Worm (Caenorhabditis elegans) whole organism, young adult: ENCODE results near the gene T26C5.3.

Source experiments
- B0261.1 ChIP-seq: sonication (generic microtip); optimal IDR thresholded peaks from 2 replicates; lab custom pipeline; 2016; ENCODE audit warnings: mild to moderate bottlenecking, missing genetic modification characterization, moderate library complexity, missing compliant biosample characterization
- F10E7.11 ChIP-seq: sonication (generic microtip); optimal IDR thresholded peaks from 2 replicates; lab custom pipeline; 2017; ENCODE audit warnings: mild to moderate bottlenecking, missing genetic modification characterization, moderate library complexity, missing compliant biosample characterization
- F22D6.2 ChIP-seq: sonication (generic microtip); optimal IDR thresholded peaks from 2 replicates; lab custom pipeline; 2016; ENCODE audit warnings: mild to moderate bottlenecking, missing genetic modification characterization, missing compliant biosample characterization
- F39B2.1 ChIP-seq: fragments of 200-800 bp; sonication (Bioruptor generic); IDR thresholded peaks from 2 replicates; pipeline ENCODE4 v1.3.6; 2022; ENCODE audit warnings: missing genetic modification reagents, missing genetic modification characterization, missing compliant biosample characterization
- F57A8.1 ChIP-seq: fragments of 200-800 bp; sonication (Bioruptor generic); optimal IDR thresholded peaks from 2 replicates; lab custom pipeline; 2018; ENCODE audit warnings: mild to moderate bottlenecking, missing genetic modification characterization, moderate library complexity, missing compliant biosample characterization
- T07F8.4 ChIP-seq: sonication (generic microtip); optimal IDR thresholded peaks from 2 replicates; lab custom pipeline; 2016; ENCODE audit warnings: mild to moderate bottlenecking, missing genetic modification characterization, moderate library complexity, missing compliant biosample characterization
- T26A5.8 ChIP-seq: sonication (generic microtip); optimal IDR thresholded peaks from 2 replicates; lab custom pipeline; 2016; ENCODE audit warnings: missing genetic modification characterization, missing compliant biosample characterization
- Y95B8A.8 ChIP-seq: fragments of 200-800 bp; sonication (Bioruptor generic); IDR thresholded peaks from 2 replicates; pipeline ENCODE4 v1.3.6; 2022; ENCODE audit warnings: missing genetic modification reagents, missing genetic modification characterization, missing compliant biosample characterization
- ZK185.1 ChIP-seq: sonication (generic microtip); optimal IDR thresholded peaks from 2 replicates; lab custom pipeline; 2016; ENCODE audit warnings: mild to moderate bottlenecking, missing genetic modification characterization, missing compliant biosample characterization; ENCODE audit not compliant: poor library complexity, severe bottlenecking
- akir-1 ChIP-seq: fragments of 200-800 bp; sonication (Bioruptor generic); optimal IDR thresholded peaks from 2 replicates; lab custom pipeline; 2018; ENCODE audit warnings: mild to moderate bottlenecking, missing genetic modification characterization, moderate library complexity, missing compliant biosample characterization
- ama-1 ChIP-seq, 3 experiments: fragments of 150-350 bp in 1 of 3; sonication (generic microtip) in 2 of 3; optimal IDR thresholded peaks; 2 replicates each; lab custom pipeline; 2014 to 2018; ENCODE audit warnings: missing biosample characterization in 2 of 3, missing genetic modification characterization in 2 of 3, missing genetic modification reagents in 2 of 3
- aptf-2 ChIP-seq: fragments of 200-800 bp; sonication (Bioruptor generic); conservative IDR thresholded peaks from 2 replicates; pipeline ENCODE4 v1.3.6; 2022; ENCODE audit warnings: missing genetic modification reagents, missing genetic modification characterization, missing compliant biosample characterization
- aptf-3 ChIP-seq: fragments of 200-800 bp; sonication (Bioruptor generic); IDR thresholded peaks from 2 replicates; pipeline ENCODE4 v1.3.6; 2022; ENCODE audit warnings: missing genetic modification characterization, missing compliant biosample characterization
- attf-5 ChIP-seq: fragments of 200-800 bp; sonication (Bioruptor generic); optimal IDR thresholded peaks from 2 replicates; lab custom pipeline; 2018; ENCODE audit warnings: mild to moderate bottlenecking, missing genetic modification characterization, missing compliant biosample characterization
- attf-6 ChIP-seq: fragments of 200-800 bp; sonication (Bioruptor generic); IDR thresholded peaks from 2 replicates; pipeline ENCODE4 v1.3.6; 2022; ENCODE audit warnings: missing genetic modification reagents, missing genetic modification characterization, missing compliant biosample characterization
- bed-1 ChIP-seq: fragments of 200-800 bp; sonication (Bioruptor generic); IDR thresholded peaks from 2 replicates; pipeline ENCODE4 v1.3.6; 2022; ENCODE audit warnings: missing genetic modification reagents, missing genetic modification characterization, missing compliant biosample characterization
- ceh-91 ChIP-seq: fragments of 200-800 bp; sonication (Bioruptor generic); IDR thresholded peaks from 2 replicates; pipeline ENCODE4 v1.3.6; 2022; ENCODE audit warnings: missing genetic modification reagents, missing genetic modification characterization, missing compliant biosample characterization
- die-1 ChIP-seq: sonication (generic microtip); optimal IDR thresholded peaks from 2 replicates; lab custom pipeline; 2016; ENCODE audit warnings: missing genotype, mild to moderate bottlenecking, missing genetic modification characterization, missing compliant biosample characterization
- dpl-1 ChIP-seq: fragments of 150-350 bp; optimal IDR thresholded peaks from 2 replicates; lab custom pipeline; 2014; ENCODE audit warnings: missing biosample characterization, missing genetic modification reagents, missing genetic modification characterization
- egl-18 ChIP-seq: fragments of 200-800 bp; sonication (Bioruptor generic); IDR thresholded peaks from 2 replicates; pipeline ENCODE4 v1.3.6; 2022; ENCODE audit warnings: missing genetic modification reagents, missing genetic modification characterization, missing compliant biosample characterization
- egl-44 ChIP-seq: fragments of 200-800 bp; sonication (Bioruptor generic); IDR thresholded peaks from 2 replicates; pipeline ENCODE4 v1.3.6; 2022; ENCODE audit warnings: missing genetic modification reagents, missing genetic modification characterization, missing compliant biosample characterization
- egrh-3 ChIP-seq: fragments of 200-800 bp; sonication (Bioruptor generic); IDR thresholded peaks from 2 replicates; pipeline ENCODE4 v1.3.6; 2022; ENCODE audit warnings: missing genetic modification reagents, missing genetic modification characterization, missing compliant biosample characterization
- fkh-3 ChIP-seq: sonication (generic microtip); optimal IDR thresholded peaks from 2 replicates; lab custom pipeline; 2016; ENCODE audit warnings: mild to moderate bottlenecking, missing genetic modification characterization, missing compliant biosample characterization
- hmg-1.2 ChIP-seq: fragments of 200-800 bp; sonication (Bioruptor generic); IDR thresholded peaks from 2 replicates; pipeline ENCODE4 v1.3.6; 2022; ENCODE audit warnings: missing genetic modification reagents, missing genetic modification characterization, missing compliant biosample characterization
- hmg-20 ChIP-seq: fragments of 200-800 bp; sonication (Bioruptor generic); IDR thresholded peaks from 2 replicates; pipeline ENCODE4 v1.3.6; 2022; ENCODE audit warnings: missing genetic modification reagents, missing genetic modification characterization, missing compliant biosample characterization
- hsf-1 ChIP-seq: fragments of 200-800 bp; sonication (Bioruptor generic); IDR thresholded peaks from 2 replicates; pipeline ENCODE4 v1.3.6; 2022; ENCODE audit warnings: missing genetic modification reagents, missing genetic modification characterization, missing compliant biosample characterization
- lin-26 ChIP-seq: fragments of 200-800 bp; sonication (Bioruptor generic); IDR thresholded peaks from 2 replicates; pipeline ENCODE4 v1.3.6; 2022; ENCODE audit warnings: missing genetic modification reagents, missing genetic modification characterization, missing compliant biosample characterization
- lin-35 ChIP-seq, 3 experiments: fragments of 150-350 bp in 2 of 3; sonication (generic microtip) in 1 of 3; optimal IDR thresholded peaks; 2 replicates each; lab custom pipeline; 2014 to 2018; ENCODE audit warnings: missing biosample characterization in 3 of 3, missing genetic modification characterization in 3 of 3, missing genetic modification reagents in 3 of 3
- lsl-1 ChIP-seq: fragments of 200-800 bp; sonication (Bioruptor generic); optimal IDR thresholded peaks from 2 replicates; lab custom pipeline; 2018; ENCODE audit warnings: mild to moderate bottlenecking, missing genetic modification characterization, moderate library complexity, missing compliant biosample characterization
- nfya-2 ChIP-seq: fragments of 200-800 bp; sonication (Bioruptor generic); IDR thresholded peaks from 2 replicates; pipeline ENCODE4 v1.3.6; 2022; ENCODE audit warnings: missing genetic modification reagents, missing genetic modification characterization, missing compliant biosample characterization
- nfyb-1 ChIP-seq: fragments of 200-800 bp; sonication (Bioruptor generic); IDR thresholded peaks from 2 replicates; pipeline ENCODE4 v1.3.6; 2022; ENCODE audit warnings: missing genetic modification reagents, missing genetic modification characterization, missing compliant biosample characterization
- nhr-120 ChIP-seq: fragments of 200-800 bp; sonication (Bioruptor generic); IDR thresholded peaks from 2 replicates; pipeline ENCODE4 v1.3.6; 2022; ENCODE audit warnings: missing genetic modification characterization, missing compliant biosample characterization
- nhr-179 ChIP-seq: sonication (generic microtip); optimal IDR thresholded peaks from 2 replicates; lab custom pipeline; 2016; ENCODE audit warnings: mild to moderate bottlenecking, missing genetic modification characterization, missing compliant biosample characterization
- pbrm-1 ChIP-seq: fragments of 200-800 bp; sonication (Bioruptor generic); IDR thresholded peaks from 2 replicates; pipeline ENCODE4 v1.3.6; 2022; ENCODE audit warnings: missing genetic modification reagents, missing genetic modification characterization, missing compliant biosample characterization
- rcor-1 ChIP-seq: fragments of 200-800 bp; sonication (Bioruptor generic); IDR thresholded peaks from 2 replicates; pipeline ENCODE4 v1.3.6; 2022; ENCODE audit warnings: missing genetic modification reagents, missing genetic modification characterization, missing compliant biosample characterization
- repo-1 ChIP-seq: sonication (generic microtip); optimal IDR thresholded peaks from 2 replicates; lab custom pipeline; 2017; ENCODE audit warnings: mild to moderate bottlenecking, missing genetic modification characterization, missing compliant biosample characterization
- rpc-1 ChIP-seq, 2 experiments: fragments of 150-350 bp in 1 of 2; sonication (generic microtip) in 1 of 2; optimal IDR thresholded peaks; 2 replicates each; lab custom pipeline; 2014 to 2018; ENCODE audit warnings: missing biosample characterization in 1 of 2, missing genetic modification characterization in 1 of 2, missing genetic modification reagents in 1 of 2, missing genotype in 1 of 2
- sdz-38 ChIP-seq: sonication (generic microtip); optimal IDR thresholded peaks from 2 replicates; lab custom pipeline; 2016; ENCODE audit warnings: missing genotype, missing genetic modification characterization, missing compliant biosample characterization
- sea-2 ChIP-seq: fragments of 200-800 bp; sonication (Bioruptor generic); IDR thresholded peaks from 2 replicates; pipeline ENCODE4 v1.3.6; 2022; ENCODE audit warnings: missing genetic modification characterization, missing compliant biosample characterization
- snpc-3.4 ChIP-seq: sonication (generic microtip); optimal IDR thresholded peaks from 2 replicates; lab custom pipeline; 2017; ENCODE audit warnings: missing genetic modification characterization, mild to moderate bottlenecking, missing compliant biosample characterization, antibody characterized with exemption, moderate library complexity, missing genotype, missing genetic modification reagents
- somi-1 ChIP-seq: fragments of 200-800 bp; sonication (Bioruptor generic); optimal IDR thresholded peaks from 2 replicates; lab custom pipeline; 2018; ENCODE audit warnings: mild to moderate bottlenecking, missing genetic modification characterization, missing compliant biosample characterization
- tbp1 ChIP-seq: fragments of 200-800 bp; sonication (Bioruptor generic); optimal IDR thresholded peaks from 2 replicates; lab custom pipeline; 2018; ENCODE audit warnings: mild to moderate bottlenecking, missing genetic modification characterization, missing compliant biosample characterization
- tbx-9 ChIP-seq: sonication (generic microtip); optimal IDR thresholded peaks from 2 replicates; lab custom pipeline; 2016; ENCODE audit warnings: borderline replicate concordance, missing genetic modification characterization, inconsistent platforms, missing compliant biosample characterization
- unc-62 ChIP-seq: fragments of 150-350 bp; optimal IDR thresholded peaks from 2 replicates; lab custom pipeline; 2014; ENCODE audit warnings: missing biosample characterization, missing genetic modification reagents, missing genetic modification characterization
- xnd-1 ChIP-seq: sonication (generic microtip); optimal IDR thresholded peaks from 2 replicates; lab custom pipeline; 2016; ENCODE audit warnings: missing genotype, missing genetic modification reagents, missing genetic modification characterization, missing compliant biosample characterization
- zim-3 ChIP-seq: sonication (generic microtip); optimal IDR thresholded peaks from 2 replicates; lab custom pipeline; 2017; ENCODE audit warnings: mild to moderate bottlenecking, missing genetic modification characterization, moderate library complexity, missing compliant biosample characterization
- ztf-18 ChIP-seq: sonication (generic microtip); optimal IDR thresholded peaks from 2 replicates; lab custom pipeline; 2016; ENCODE audit warnings: missing genotype, mild to moderate bottlenecking, missing genetic modification characterization, missing compliant biosample characterization
- ztf-6 ChIP-seq: fragments of 200-800 bp; sonication (Bioruptor generic); IDR thresholded peaks from 2 replicates; pipeline ENCODE4 v1.3.6; 2022; ENCODE audit warnings: missing genetic modification reagents, missing genetic modification characterization, missing compliant biosample characterization

T26C5.3 gene

DNA sequence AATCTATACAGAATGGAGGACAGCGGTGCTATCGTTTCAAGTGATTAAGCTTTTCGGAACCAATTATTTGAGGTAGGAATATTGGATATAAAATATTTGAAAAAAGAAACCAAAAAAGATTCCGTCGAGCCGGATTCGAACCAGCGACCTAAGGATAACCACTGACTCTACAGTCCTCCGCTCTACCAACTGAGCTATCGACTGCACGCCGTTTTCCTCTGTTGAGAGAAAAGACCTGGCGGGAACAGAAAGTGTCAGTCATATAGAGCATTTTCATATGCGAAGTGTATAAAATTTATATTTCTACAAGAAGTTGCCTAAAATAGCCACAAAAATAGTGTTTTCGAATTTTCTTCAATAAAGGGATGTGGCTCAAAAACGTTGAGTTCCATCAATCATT, 24.7 kb upstream of the T26C5.3 start (continued):
- peak; percentile 67 for TF ChIP-seq lsl-1 (GFP tag; lab: Kevin White, UChicago)
- peak; percentile 67 for TF ChIP-seq hmg-1.2 (GFP tag; lab: Robert Waterston, UW)
- TF ChIP-seq B0261.1 (tag; lab: Kevin White, UChicago): peak; percentile 82
- TF ChIP-seq attf-5 (GFP tag; lab: Kevin White, UChicago): no peak
- TF ChIP-seq rpc-1 (optimal IDR thresholded peaks at IDR 0.05; lab: Kevin White, UChicago): peak; percentile 65
- peak; percentile 81 for TF ChIP-seq rpc-1 (tag; optimal IDR thresholded peaks at IDR 0.05; lab: Kevin White, UChicago)
- TF ChIP-seq T26A5.8 (tag; lab: Kevin White, UChicago): peak; percentile 39
- TF ChIP-seq tbx-9: no peak
- no peak for TF ChIP-seq somi-1
- TF ChIP-seq nhr-179 (tag; lab: Kevin White, UChicago): no peak
- TF ChIP-seq egl-18 (GFP tag; lab: Robert Waterston, UW): no peak
- peak; percentile 68; the same call in 1 of the 2 replicates for TF ChIP-seq hmg-20 (GFP tag; lab: Robert Waterston, UW)
- peak; percentile 71; the same call in 1 of the 2 replicates for TF ChIP-seq lin-26 (GFP tag; lab: Robert Waterston, UW)
- TF ChIP-seq F22D6.2: no peak
- no peak for TF ChIP-seq Y95B8A.8
- TF ChIP-seq ama-1 (optimal IDR thresholded peaks at IDR 0.05; lab: Kevin White, UChicago): no peak
- no peak for TF ChIP-seq ama-1 (GFP tag; optimal IDR thresholded peaks at IDR 0.05; lab: Kevin White, UChicago)
- peak; percentile 49 for TF ChIP-seq xnd-1 (tag; lab: Kevin White, UChicago)
- TF ChIP-seq ztf-18 (tag; lab: Kevin White, UChicago): peak; percentile 53
- TF ChIP-seq ceh-91 (GFP tag; lab: Robert Waterston, UW): no peak
- TF ChIP-seq attf-6: no peak
- no peak for TF ChIP-seq sdz-38 (tag; lab: Kevin White, UChicago)
- no peak for TF ChIP-seq unc-62
- no peak for TF ChIP-seq egl-44 (GFP tag; lab: Robert Waterston, UW)
- TF ChIP-seq hsf-1 (GFP tag; lab: Robert Waterston, UW): no peak; the same call in 1 of the 2 replicates
- peak; percentile 95 for TF ChIP-seq tbp1
- no peak for TF ChIP-seq dpl-1 (GFP tag; lab: Kevin White, UChicago)
- TF ChIP-seq egrh-3: no peak
- peak; percentile 75 for TF ChIP-seq snpc-3.4 (tag; lab: Kevin White, UChicago)
- no peak for TF ChIP-seq nhr-120 (GFP tag; lab: Robert Waterston, UW)
- TF ChIP-seq nfyb-1 (GFP tag; lab: Robert Waterston, UW): peak; percentile 86
- TF ChIP-seq fkh-3 (tag; lab: Kevin White, UChicago): no peak
- peak; percentile 3 for TF ChIP-seq T07F8.4 (tag; lab: Kevin White, UChicago)
- no peak for TF ChIP-seq F39B2.1 (GFP tag; lab: Robert Waterston, UW)
- no peak for TF ChIP-seq sea-2 (GFP tag; lab: Robert Waterston, UW)
- TF ChIP-seq, all 124 proteins: peak for 45

DNA sequence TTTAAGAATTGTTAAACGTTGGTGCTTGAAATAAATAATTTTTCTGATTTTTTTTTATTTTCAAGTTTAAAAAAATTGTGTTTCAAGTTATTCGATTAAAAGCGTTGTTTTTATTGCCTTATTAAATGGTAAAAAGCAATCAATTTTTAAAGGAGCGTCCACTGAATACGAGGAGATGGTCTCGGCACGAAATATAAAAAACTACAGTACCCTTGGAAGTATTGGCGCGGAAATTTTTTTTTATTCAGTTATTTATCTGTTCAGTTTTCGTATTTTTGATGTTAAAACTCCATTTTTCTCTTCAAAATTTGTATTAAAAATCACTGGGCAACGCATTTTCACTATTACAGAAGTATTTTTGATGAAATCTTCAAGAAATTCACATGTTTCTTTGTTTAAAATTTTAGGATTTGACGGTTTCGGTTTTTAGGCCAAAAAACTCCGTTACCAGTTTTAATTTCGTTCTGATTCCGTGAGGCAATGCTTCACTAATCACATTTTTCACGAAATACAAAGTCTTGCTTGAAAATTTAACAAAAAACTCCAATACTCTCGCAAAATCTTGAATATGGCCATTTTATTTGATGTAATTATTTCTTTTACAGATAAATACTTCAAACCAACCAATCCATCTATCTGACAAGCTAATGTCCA, 23.2 kb upstream of the T26C5.3 start, which contains the start of gene znfx-1:
Gene znfx-1 (plus strand): TSS at position 604 of the 654 bp plus-strand sequence.
- TF ChIP-seq dpl-1 (GFP tag; lab: Kevin White, UChicago): peak; percentile 83
- TF ChIP-seq repo-1 (tag; lab: Kevin White, UChicago): no peak
- TF ChIP-seq bed-1 (GFP tag; lab: Robert Waterston, UW): no peak
- no peak for TF ChIP-seq die-1
- no peak for TF ChIP-seq pbrm-1
- no peak for TF ChIP-seq hmg-20 (GFP tag; lab: Robert Waterston, UW)
- TF ChIP-seq lin-26 (GFP tag; lab: Robert Waterston, UW): no peak
- no peak for TF ChIP-seq aptf-2
- no peak for TF ChIP-seq lin-35 (GFP tag; optimal IDR thresholded peaks at IDR 0.05; lab: Kevin White, UChicago)
- no peak for TF ChIP-seq hsf-1 (GFP tag; lab: Robert Waterston, UW)
- no peak for TF ChIP-seq akir-1
- TF ChIP-seq rcor-1 (GFP tag; lab: Robert Waterston, UW): peak; percentile 51; the same call in 1 of the 2 replicates
- no peak for TF ChIP-seq aptf-3 (GFP tag; lab: Robert Waterston, UW)
- no peak for TF ChIP-seq ztf-6 (GFP tag; lab: Robert Waterston, UW)
- no peak for TF ChIP-seq nfya-2 (GFP tag; lab: Robert Waterston, UW)
- TF ChIP-seq nhr-120 (GFP tag; lab: Robert Waterston, UW): no peak
- TF ChIP-seq ZK185.1 (tag; lab: Kevin White, UChicago): no peak
- no peak for TF ChIP-seq F57A8.1
- TF ChIP-seq F10E7.11 (tag; lab: Kevin White, UChicago): no peak
- no peak for TF ChIP-seq zim-3
